Worm (Caenorhabditis elegans) whole organism, midembryonic: ENCODE results near the gene mup-4.
A peak's percentile ranks its signal among the peaks of the same experiment; 100 is the strongest.
"Not testable (repeated sequence)": the region's sequence is repeated elsewhere in the genome, so short reads cannot be mapped to it uniquely, and the experiment has no call there.

Source experiments
- T22C8.4 ChIP-seq: fragments of 200-800 bp; sonication (Bioruptor generic); IDR thresholded peaks from 2 replicates; pipeline ENCODE4 v1.3.6; 2022; ENCODE audit warnings: missing genetic modification characterization, missing compliant biosample characterization
- cog-1 ChIP-seq: sonication (generic microtip); optimal IDR thresholded peaks from 2 replicates; lab custom pipeline; 2016; ENCODE audit warnings: missing genetic modification characterization, missing compliant biosample characterization
- flt-1 ChIP-seq: fragments of 200-800 bp; sonication (Bioruptor generic); IDR thresholded peaks from 2 replicates; pipeline ENCODE4 v1.3.6; 2022; ENCODE audit warnings: missing genetic modification characterization, missing compliant biosample characterization
- klf-2 ChIP-seq: fragments of 200-800 bp; sonication (Bioruptor generic); conservative IDR thresholded peaks from 2 replicates; pipeline ENCODE4 v1.3.6; 2022; ENCODE audit warnings: missing genetic modification reagents, missing genetic modification characterization, missing compliant biosample characterization
- med-1 ChIP-seq: sonication (generic microtip); optimal IDR thresholded peaks from 2 replicates; lab custom pipeline; 2017; ENCODE audit warnings: missing genetic modification characterization, mild to moderate bottlenecking, missing compliant biosample characterization, antibody characterized with exemption, missing genetic modification reagents; ENCODE audit not compliant: insufficient read depth
- ref-1 ChIP-seq: fragments of 200-800 bp; sonication (Bioruptor generic); conservative IDR thresholded peaks from 2 replicates; pipeline ENCODE4 v1.3.6; 2022; ENCODE audit warnings: missing genetic modification reagents, missing genetic modification characterization, missing compliant biosample characterization
- tab-1 ChIP-seq: fragments of 200-800 bp; sonication (Bioruptor generic); IDR thresholded peaks from 2 replicates; pipeline ENCODE4 v1.3.6; 2022; ENCODE audit warnings: missing genetic modification characterization, missing compliant biosample characterization
- ztf-23 ChIP-seq: fragments of 200-800 bp; sonication (Bioruptor generic); IDR thresholded peaks from 2 replicates; pipeline ENCODE4 v1.3.6; 2022; ENCODE audit warnings: missing genetic modification reagents, missing genetic modification characterization, missing compliant biosample characterization
- ztf-29 ChIP-seq: fragments of 200-800 bp; sonication (Bioruptor generic); IDR thresholded peaks from 2 replicates; pipeline ENCODE4 v1.3.6; 2022; ENCODE audit warnings: missing genetic modification reagents, missing genetic modification characterization, missing compliant biosample characterization

The mup-4 gene

DNA sequence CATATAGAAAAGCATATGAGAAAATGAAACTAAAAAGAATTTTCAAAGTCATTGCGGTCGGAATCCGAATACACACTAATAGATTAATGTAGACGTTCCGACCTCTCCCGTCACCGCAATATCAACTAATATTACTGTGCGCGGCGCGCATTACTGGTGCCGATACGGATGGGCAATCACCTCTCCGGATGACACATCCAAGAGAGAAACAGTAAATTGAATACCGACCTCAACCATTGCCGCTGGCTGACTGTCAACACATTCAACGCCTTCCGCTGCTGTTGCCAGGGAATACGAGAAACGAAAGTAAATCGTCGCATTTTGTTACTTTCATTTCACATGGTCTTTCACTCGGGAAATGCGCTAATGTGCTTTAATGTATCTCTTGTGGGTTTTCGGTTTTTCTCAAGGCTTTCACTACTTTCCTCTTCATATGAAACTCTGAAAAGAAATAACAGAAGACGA, 6.0 kb upstream of the mup-4 start:
- TF ChIP-seq flt-1 (GFP tag; lab: Robert Waterston, UW) (peak; percentile 78), tab-1 (GFP tag; lab: Robert Waterston, UW) (no peak)

DNA sequence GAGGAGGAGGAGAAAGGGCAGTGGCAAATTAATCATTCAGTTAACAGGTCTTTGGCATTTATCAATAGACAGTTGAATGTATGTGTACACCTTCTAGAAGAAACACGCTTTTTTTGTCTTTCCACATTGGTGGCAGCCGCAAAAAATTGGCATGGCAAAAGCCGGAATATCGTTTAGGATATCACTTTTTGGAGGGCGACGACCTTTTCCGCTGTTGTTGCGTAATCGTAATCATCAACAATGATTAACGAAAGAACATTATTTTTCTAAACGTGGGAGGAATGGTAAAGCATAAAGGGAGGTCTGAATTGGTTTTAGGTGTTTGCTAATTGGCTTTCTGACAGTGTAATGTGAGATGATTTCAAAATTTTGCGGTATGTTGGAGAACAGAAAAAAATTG, 3.0 kb upstream of the mup-4 start:
- no peak for TF ChIP-seq med-1
- TF ChIP-seq klf-2 (GFP tag; lab: Robert Waterston, UW) = no peak
- no peak for TF ChIP-seq ref-1 (GFP tag; lab: Robert Waterston, UW)
- TF ChIP-seq tab-1 (GFP tag; lab: Robert Waterston, UW) = no peak
- TF ChIP-seq cog-1 (tag; lab: Kevin White, UChicago) = no peak
- no peak for TF ChIP-seq flt-1 (GFP tag; lab: Robert Waterston, UW)
- no peak for TF ChIP-seq T22C8.4 (GFP tag; lab: Robert Waterston, UW)
- no peak for TF ChIP-seq ztf-23 (GFP tag; lab: Robert Waterston, UW)
- TF ChIP-seq ztf-29 (GFP tag; lab: Robert Waterston, UW) = no peak

DNA sequence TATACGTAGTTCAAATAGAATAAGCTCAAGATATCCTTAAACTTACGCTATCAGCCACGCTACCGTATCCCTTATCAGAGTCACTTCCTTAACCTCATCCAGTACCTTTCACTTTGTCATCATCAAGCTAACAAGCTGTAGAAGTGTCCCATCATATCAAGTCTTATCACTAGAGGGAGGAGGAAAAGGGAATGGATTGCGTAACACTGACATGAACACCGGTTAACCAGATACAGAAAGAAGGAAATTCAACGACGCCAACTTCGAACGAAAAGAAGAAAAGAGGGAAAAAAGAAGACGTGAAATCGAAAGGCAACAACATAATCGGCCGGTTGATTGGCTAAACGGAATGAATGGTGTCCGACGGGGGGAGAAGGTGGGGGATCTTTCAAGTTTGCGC, 1.2 kb upstream of the mup-4 start:
- TF ChIP-seq ztf-23 (GFP tag; lab: Robert Waterston, UW) (no peak), ztf-29 (GFP tag; lab: Robert Waterston, UW) (no peak), T22C8.4 (GFP tag; lab: Robert Waterston, UW) (no peak), tab-1 (GFP tag; lab: Robert Waterston, UW) (no peak), klf-2 (GFP tag; lab: Robert Waterston, UW) (no peak), ref-1 (GFP tag; lab: Robert Waterston, UW) (no peak), med-1 (no peak), cog-1 (tag; lab: Kevin White, UChicago) (no peak)

DNA sequence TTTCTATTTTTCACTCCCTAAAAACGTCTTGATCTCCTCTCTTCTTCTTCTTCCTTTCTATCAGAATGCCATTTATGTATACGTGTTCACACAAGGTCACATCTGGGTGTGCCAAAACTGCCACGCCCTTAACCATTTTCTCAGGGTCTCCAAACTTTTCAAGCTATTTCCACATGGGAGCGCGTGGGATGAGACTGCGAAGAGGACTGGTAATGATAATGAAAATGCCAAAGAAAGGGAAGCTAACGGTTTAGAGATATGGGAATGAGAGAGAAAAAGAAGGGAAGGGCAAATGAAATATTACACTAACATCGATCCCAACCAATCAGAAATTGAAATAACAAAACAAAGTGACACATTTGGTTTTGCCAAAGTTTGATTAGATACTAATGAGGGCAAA, 602 bp downstream of the mup-4 start:
- TF ChIP-seq klf-2 (GFP tag; lab: Robert Waterston, UW) (no peak), flt-1 (GFP tag; lab: Robert Waterston, UW) (no peak), ztf-29 (GFP tag; lab: Robert Waterston, UW) (no peak), med-1 (no peak), ref-1 (GFP tag; lab: Robert Waterston, UW) (no peak), ztf-23 (GFP tag; lab: Robert Waterston, UW) (no peak), T22C8.4 (GFP tag; lab: Robert Waterston, UW) (no peak)

DNA sequence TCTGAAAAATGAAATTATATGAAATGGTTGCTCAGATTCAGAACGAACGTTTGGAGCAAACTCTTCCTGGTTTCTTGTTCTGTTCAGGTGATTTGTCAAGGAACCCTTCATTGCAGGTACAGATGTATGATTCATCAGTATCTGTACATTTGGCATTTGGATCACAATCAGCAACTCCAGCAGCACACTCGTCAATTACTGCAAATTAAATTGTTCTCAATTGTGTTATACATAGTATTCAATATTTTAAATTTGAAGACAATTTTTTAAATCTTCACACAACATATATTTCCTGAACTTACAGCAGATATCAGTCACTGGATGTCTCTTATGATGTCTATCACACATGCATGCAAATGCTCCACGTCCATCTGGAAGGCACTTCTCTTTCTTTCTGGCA, 4.1 kb downstream of the mup-4 start:
- TF ChIP-seq med-1 = no peak
- no peak for TF ChIP-seq tab-1 (GFP tag; lab: Robert Waterston, UW)

DNA sequence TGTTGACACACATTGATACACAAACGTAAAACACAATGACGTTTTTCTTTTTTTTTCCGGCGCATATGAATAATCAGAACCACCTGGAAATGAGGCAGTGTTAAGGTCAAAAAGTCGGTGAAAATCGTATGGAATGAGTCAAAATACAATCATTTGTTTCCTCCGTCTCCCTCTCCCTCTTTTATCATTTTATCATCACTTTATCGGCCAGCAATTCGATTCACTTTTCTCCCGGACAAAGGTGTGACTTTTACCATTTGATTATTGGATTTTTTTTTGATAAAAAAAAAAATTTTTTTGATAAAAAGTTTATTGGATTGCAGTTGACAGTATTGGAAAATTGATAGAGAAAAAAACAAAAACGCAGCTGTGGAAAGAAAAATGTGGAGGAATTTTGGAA, 10.0 kb downstream of the mup-4 start:
- no peak for TF ChIP-seq T22C8.4 (GFP tag; lab: Robert Waterston, UW)
- TF ChIP-seq ztf-29 (GFP tag; lab: Robert Waterston, UW) = no peak
- TF ChIP-seq flt-1 (GFP tag; lab: Robert Waterston, UW) = no peak
- TF ChIP-seq cog-1 (tag; lab: Kevin White, UChicago) = no peak
- no peak for TF ChIP-seq klf-2 (GFP tag; lab: Robert Waterston, UW)
- TF ChIP-seq tab-1 (GFP tag; lab: Robert Waterston, UW) = no peak
- TF ChIP-seq ref-1 (GFP tag; lab: Robert Waterston, UW) = no peak
- no peak for TF ChIP-seq med-1
- no peak for TF ChIP-seq ztf-23 (GFP tag; lab: Robert Waterston, UW)

DNA sequence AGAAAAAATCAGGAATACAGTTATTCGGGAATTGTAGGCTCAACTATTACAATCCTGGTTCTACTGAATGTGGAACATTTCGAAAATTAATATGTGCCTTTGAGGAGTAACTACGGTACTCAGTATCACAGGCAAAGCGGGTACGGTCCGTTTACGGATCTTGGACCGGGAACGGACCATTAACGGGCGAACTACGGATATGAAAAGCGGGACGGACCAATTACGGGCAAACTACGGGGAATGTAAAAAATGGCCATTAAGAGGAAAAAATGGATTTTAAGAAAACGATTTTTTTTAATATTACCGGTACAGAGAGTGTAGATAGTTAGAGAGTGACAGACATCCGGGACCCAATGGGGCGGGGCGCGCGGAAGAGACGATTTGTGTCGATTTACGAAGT, 19.9 kb downstream of the mup-4 start, which contains the start of gene H14A12.5:
H14A12.5 (minus strand) TSS at position 101 of the 400 bp plus-strand sequence.
- not testable (repeated sequence) for TF ChIP-seq tab-1, ztf-23, T22C8.4 (GFP tag; lab: Robert Waterston, UW)

DNA sequence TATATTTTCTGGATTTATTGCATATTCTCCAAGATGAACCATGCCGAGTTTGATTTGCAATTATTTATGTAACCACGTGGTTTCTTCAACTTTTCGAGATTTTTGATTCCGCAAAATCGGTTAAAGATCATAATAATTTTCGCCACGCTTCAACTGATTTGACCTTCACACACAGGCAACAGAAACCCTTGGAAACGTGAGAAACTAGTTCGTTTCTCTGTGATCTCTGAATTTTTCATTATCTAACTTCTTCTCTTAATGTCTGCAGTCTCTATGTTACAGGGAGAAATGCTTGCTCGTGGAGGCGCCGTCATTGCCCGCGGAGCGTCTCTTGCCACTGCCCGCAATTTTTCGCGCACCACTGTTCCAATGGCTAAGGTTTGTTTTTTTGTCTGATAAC, 23.6 kb downstream of the mup-4 start, which contains the start of gene fum-1:
fum-1 (plus strand) TSS at position 259 of the 400 bp plus-strand sequence.
- TF ChIP-seq flt-1 (GFP tag; lab: Robert Waterston, UW) = no peak
- TF ChIP-seq cog-1 (tag; lab: Kevin White, UChicago) = peak; percentile 6
- TF ChIP-seq klf-2 (GFP tag; lab: Robert Waterston, UW) = no peak

DNA sequence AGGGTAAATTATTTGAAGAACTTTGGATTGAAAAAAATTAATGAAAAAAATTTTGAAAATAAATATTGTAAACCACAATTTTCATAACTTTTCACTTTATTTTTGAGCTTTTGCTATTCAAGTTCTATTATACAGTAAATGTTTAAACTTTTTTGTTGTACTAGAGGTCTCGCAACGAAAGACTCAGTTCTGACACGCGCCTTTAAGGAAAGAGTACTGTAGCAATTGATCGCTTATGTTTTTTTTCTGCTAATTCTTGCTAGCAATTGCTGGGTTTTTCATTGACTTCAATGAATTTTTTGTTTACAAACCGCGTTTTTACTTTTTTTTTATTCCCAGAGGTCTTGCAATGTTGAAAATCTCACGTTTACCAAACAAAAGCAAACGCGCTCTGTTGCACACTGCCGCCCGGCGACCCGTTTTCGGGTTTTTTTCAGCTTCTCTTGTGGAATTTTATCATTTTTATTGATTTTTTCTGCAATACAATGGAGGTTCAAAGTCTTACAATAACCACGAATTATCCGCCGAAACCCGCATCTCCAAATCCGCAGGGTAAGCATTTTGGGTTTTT, 25.4 kb downstream of the mup-4 start, which contains the start of gene H14A12.3:
H14A12.3 (plus strand) TSS at position 360 of the 571 bp plus-strand sequence.
- TF ChIP-seq ztf-29 (GFP tag; lab: Robert Waterston, UW) (no peak), cog-1 (tag; lab: Kevin White, UChicago) (no peak), ztf-23 (GFP tag; lab: Robert Waterston, UW) (no peak), klf-2 (GFP tag; lab: Robert Waterston, UW) (no peak), ref-1 (GFP tag; lab: Robert Waterston, UW) (no peak), tab-1 (GFP tag; lab: Robert Waterston, UW) (no peak), flt-1 (GFP tag; lab: Robert Waterston, UW) (no peak), med-1 (no peak), T22C8.4 (GFP tag; lab: Robert Waterston, UW) (no peak)

DNA sequence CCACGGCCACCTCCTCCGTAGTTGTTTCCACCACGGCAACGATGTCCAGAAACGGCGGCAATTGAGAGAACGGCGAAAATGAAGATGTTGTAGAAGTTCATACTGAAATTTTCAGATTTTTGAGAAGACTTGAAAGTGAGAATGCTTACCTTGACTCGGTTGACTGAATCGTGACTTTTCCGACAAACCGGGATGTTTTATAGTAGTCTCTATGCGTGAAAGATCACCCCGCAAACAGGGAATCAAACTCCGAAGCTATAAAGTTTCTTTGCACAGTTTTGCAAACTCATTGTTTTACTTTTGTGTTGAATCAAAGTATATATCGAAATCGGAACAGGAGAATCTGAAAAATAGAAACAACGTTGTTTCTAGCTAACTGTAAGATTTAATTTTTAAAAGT, 26.6 kb downstream of the mup-4 start, which contains the start of gene fipr-20:
fipr-20 (minus strand) TSS at position 101 of the 400 bp plus-strand sequence.
- TF ChIP-seq tab-1 (GFP tag; lab: Robert Waterston, UW) (no peak), med-1 (no peak), ref-1 (GFP tag; lab: Robert Waterston, UW) (no peak), klf-2 (GFP tag; lab: Robert Waterston, UW) (no peak), T22C8.4 (GFP tag; lab: Robert Waterston, UW) (no peak), ztf-23 (GFP tag; lab: Robert Waterston, UW) (no peak), cog-1 (tag; lab: Kevin White, UChicago) (no peak), flt-1 (GFP tag; lab: Robert Waterston, UW) (no peak), ztf-29 (GFP tag; lab: Robert Waterston, UW) (no peak)
